Worm (Caenorhabditis elegans) whole organism, L3 larva: Measurements from ENCODE around the gene csb-1.

Source experiments
- ceh-16 ChIP-seq: sonication (generic microtip); optimal IDR thresholded peaks from 2 replicates; lab custom pipeline; 2017; ENCODE audit warnings: missing biosample characterization, missing genetic modification characterization
- elt-3 ChIP-seq, 3 experiments: fragments of 150-350 bp in 1 of 3; sonication (generic microtip) in 2 of 3; optimal IDR thresholded peaks; 2 replicates in 2 of 3; 4 replicates in 1 of 3; lab custom pipeline; 2014 to 2017; ENCODE audit warnings: missing biosample characterization in 3 of 3, missing genetic modification characterization in 3 of 3
- fos-1 ChIP-seq: fragments of 150-350 bp; optimal IDR thresholded peaks from 2 replicates; lab custom pipeline; 2014; ENCODE audit warnings: missing biosample characterization, missing genetic modification characterization
- lin-15B ChIP-seq: fragments of 150-350 bp; optimal IDR thresholded peaks from 2 replicates; lab custom pipeline; 2014; ENCODE audit warnings: missing biosample characterization, missing genetic modification characterization
- pqm-1 ChIP-seq: fragments of 150-350 bp; optimal IDR thresholded peaks from 2 replicates; lab custom pipeline; 2017; ENCODE audit warnings: missing biosample characterization, missing genetic modification characterization, inconsistent platforms

DNA sequence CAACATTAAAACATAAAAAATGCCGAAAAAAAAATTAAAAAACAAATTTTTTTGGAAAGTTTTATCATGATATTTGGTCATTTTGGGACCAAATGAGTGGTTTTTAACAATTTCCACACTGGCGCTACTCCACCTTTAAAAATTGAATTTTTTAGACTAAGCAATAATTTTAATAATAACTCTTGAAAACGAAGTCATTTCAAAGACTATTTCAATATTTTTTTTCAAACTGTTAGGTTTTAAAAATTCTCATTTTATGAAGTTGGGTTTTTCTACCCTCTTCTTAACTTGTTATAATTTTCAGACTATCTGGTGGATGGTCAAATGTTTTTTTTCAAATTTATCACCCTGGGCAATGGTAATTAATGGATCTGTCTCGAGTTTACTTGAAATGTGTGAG is 43.5 kb downstream of the csb-1 start, which contains the start of gene Y7A5A.8:
- no peak for TF ChIP-seq pqm-1 (tag; lab: Kevin White, UChicago)
- no peak for TF ChIP-seq fos-1
- no peak for TF ChIP-seq lin-15B
- TF ChIP-seq elt-3 (tag; optimal IDR thresholded peaks at IDR 0.05; lab: Kevin White, UChicago): no peak
- TF ChIP-seq ceh-16: no peak
